Fruit fly (Drosophila melanogaster) whole organism, embryonic: ENCODE results near the gene CG5003.

Experiments
- ATbp ChIP-seq: fragments of 200-800 bp; sonication (Bioruptor generic); optimal IDR thresholded peaks from 2 replicates; lab custom pipeline; 2017; ENCODE audit warnings: missing biosample characterization, mild to moderate bottlenecking, missing genetic modification characterization, missing genetic modification reagents
- Bgb ChIP-seq: fragments of 200-800 bp; sonication (Bioruptor generic); IDR thresholded peaks from 2 replicates; pipeline ENCODE4 v1.3.6; 2022; ENCODE audit warnings: missing biosample characterization, missing genetic modification characterization; ENCODE audit not compliant: partially characterized antibody
- Blimp-1 ChIP-seq: fragments of 200-800 bp; sonication (Bioruptor generic); optimal IDR thresholded peaks from 3 replicates; lab custom pipeline; 2018; ENCODE audit warnings: missing biosample characterization, missing genetic modification characterization, mild to moderate bottlenecking, moderate library complexity, missing genetic modification reagents
- CG10209 ChIP-seq: fragments of 200-800 bp; sonication (Bioruptor generic); optimal IDR thresholded peaks from 3 replicates; lab custom pipeline; 2017; ENCODE audit warnings: missing biosample characterization, mild to moderate bottlenecking, missing genetic modification characterization, missing genetic modification reagents
- CG10543 ChIP-seq: fragments of 200-800 bp; sonication (Bioruptor generic); optimal IDR thresholded peaks from 3 replicates; lab custom pipeline; 2017; ENCODE audit warnings: missing biosample characterization, mild to moderate bottlenecking, missing genetic modification characterization, moderate library complexity
- CG10654 ChIP-seq: fragments of 200-800 bp; sonication (Bioruptor generic); optimal IDR thresholded peaks from 2 replicates; lab custom pipeline; 2016; ENCODE audit warnings: missing biosample characterization, missing genetic modification characterization
- CG11093 ChIP-seq: fragments of 200-800 bp; sonication (Bioruptor generic); IDR thresholded peaks from 3 replicates; pipeline ENCODE4 v1.3.6; 2022; ENCODE audit warnings: missing biosample characterization, missing genetic modification characterization
- CG12769 ChIP-seq: fragments of 200-800 bp; sonication (Bioruptor generic); optimal IDR thresholded peaks from 2 replicates; lab custom pipeline; 2019; ENCODE audit warnings: missing biosample characterization, mild to moderate bottlenecking, missing genetic modification characterization, moderate library complexity
- CG14014 ChIP-seq: fragments of 200-800 bp; sonication (Bioruptor generic); IDR thresholded peaks from 2 replicates; pipeline ENCODE4 v1.3.6; 2022; ENCODE audit warnings: missing biosample characterization, missing genetic modification characterization
- CG14667 ChIP-seq: fragments of 200-800 bp; sonication (Bioruptor generic); IDR thresholded peaks from 2 replicates; pipeline ENCODE4 v1.3.6; 2022; ENCODE audit warnings: missing biosample characterization, missing genetic modification characterization
- CG14710 ChIP-seq: fragments of 200-800 bp; sonication (Bioruptor generic); optimal IDR thresholded peaks from 3 replicates; lab custom pipeline; 2019; ENCODE audit warnings: missing biosample characterization, mild to moderate bottlenecking, missing genetic modification characterization, moderate library complexity
- CG33557 ChIP-seq: fragments of 200-800 bp; sonication (Bioruptor generic); optimal IDR thresholded peaks from 2 replicates; lab custom pipeline; 2019; ENCODE audit warnings: missing biosample characterization, mild to moderate bottlenecking, missing genetic modification characterization, moderate library complexity
- CG4820 ChIP-seq: fragments of 200-800 bp; sonication (Bioruptor generic); optimal IDR thresholded peaks from 3 replicates; lab custom pipeline; 2016; ENCODE audit warnings: missing biosample characterization, missing genetic modification characterization
- CG6272 ChIP-seq: fragments of 200-800 bp; sonication (Bioruptor generic); IDR thresholded peaks from 2 replicates; pipeline ENCODE4 v1.3.6; 2022; ENCODE audit warnings: missing biosample characterization, missing genetic modification characterization
- CG6683 ChIP-seq: fragments of 200-800 bp; sonication (Bioruptor generic); optimal IDR thresholded peaks from 2 replicates; lab custom pipeline; 2017; ENCODE audit warnings: missing biosample characterization, mild to moderate bottlenecking, missing genetic modification characterization, missing genetic modification reagents
- CG6791 ChIP-seq: fragments of 200-800 bp; sonication (Bioruptor generic); IDR thresholded peaks from 3 replicates; pipeline ENCODE4 v1.3.6; 2022; ENCODE audit warnings: missing biosample characterization, missing genetic modification characterization; ENCODE audit not compliant: partially characterized antibody
- CG7928 ChIP-seq: fragments of 200-800 bp; sonication (Bioruptor generic); optimal IDR thresholded peaks from 2 replicates; lab custom pipeline; 2017; ENCODE audit warnings: missing biosample characterization, mild to moderate bottlenecking, missing genetic modification characterization
- CG8765 ChIP-seq: fragments of 200-800 bp; sonication (Bioruptor generic); IDR thresholded peaks from 2 replicates; pipeline ENCODE4 v1.3.6; 2022; ENCODE audit warnings: missing biosample characterization, missing genetic modification characterization
- CG8924 ChIP-seq: fragments of 200-800 bp; optimal IDR thresholded peaks from 3 replicates; lab custom pipeline; 2019; ENCODE audit warnings: missing biosample characterization, mild to moderate bottlenecking, missing genetic modification characterization, moderate library complexity
- Chrac-16 ChIP-seq: fragments of 200-800 bp; sonication (Bioruptor generic); optimal IDR thresholded peaks from 3 replicates; lab custom pipeline; 2016; ENCODE audit warnings: missing biosample characterization, missing genetic modification characterization
- CoRest ChIP-seq: fragments of 200-800 bp; sonication (Bioruptor generic); optimal IDR thresholded peaks from 3 replicates; lab custom pipeline; 2018; ENCODE audit warnings: missing biosample characterization, mild to moderate bottlenecking, missing genetic modification characterization, moderate library complexity
- Dbx ChIP-seq: fragments of 200-800 bp; sonication (Bioruptor generic); IDR thresholded peaks from 3 replicates; pipeline ENCODE4 v1.3.6; 2022; ENCODE audit warnings: missing biosample characterization, missing genetic modification characterization
- Dip3 ChIP-seq: fragments of 200-800 bp; sonication (Bioruptor generic); optimal IDR thresholded peaks from 3 replicates; lab custom pipeline; 2016; ENCODE audit warnings: missing biosample characterization, missing genetic modification characterization
- Dref ChIP-seq: fragments of 200-800 bp; sonication (Bioruptor generic); IDR thresholded peaks from 2 replicates; pipeline ENCODE4 v1.3.6; 2022; ENCODE audit warnings: missing biosample characterization, missing genetic modification characterization
- HHEX ChIP-seq: fragments of 200-800 bp; sonication (Bioruptor generic); optimal IDR thresholded peaks from 3 replicates; lab custom pipeline; 2017; ENCODE audit warnings: missing biosample characterization, mild to moderate bottlenecking, missing genetic modification characterization, missing genetic modification reagents
- HmgD ChIP-seq: fragments of 200-800 bp; sonication (Bioruptor generic); optimal IDR thresholded peaks from 3 replicates; lab custom pipeline; 2016; ENCODE audit warnings: missing biosample characterization, missing genetic modification characterization
- Hr3 ChIP-seq: fragments of 200-800 bp; sonication (Bioruptor generic); optimal IDR thresholded peaks from 3 replicates; lab custom pipeline; 2016; ENCODE audit warnings: missing biosample characterization, missing genetic modification characterization
- Hr51 ChIP-seq, 2 experiments: fragments of 200-800 bp; sonication (Bioruptor generic); optimal IDR thresholded peaks; 2 replicates in 1 of 2; 3 replicates in 1 of 2; lab custom pipeline; 2016 to 2018; ENCODE audit warnings: missing biosample characterization in 2 of 2, missing genetic modification characterization in 2 of 2, mild to moderate bottlenecking in 1 of 2, moderate library complexity in 1 of 2
- Oaz ChIP-seq: fragments of 200-800 bp; sonication (Bioruptor generic); IDR thresholded peaks from 2 replicates; pipeline ENCODE4 v1.3.6; 2022; ENCODE audit warnings: missing biosample characterization, missing genetic modification characterization
- Scr ChIP-seq: fragments of 200-800 bp; sonication (Bioruptor generic); IDR thresholded peaks from 2 replicates; pipeline ENCODE4 v1.3.6; 2022; ENCODE audit warnings: missing biosample characterization, missing genetic modification characterization; ENCODE audit not compliant: partially characterized antibody
- Sin3A ChIP-seq: fragments of >200 bp; optimal IDR thresholded peaks from 2 replicates; lab custom pipeline; 2018
- Six4 ChIP-seq: fragments of 200-800 bp; sonication (Bioruptor generic); optimal IDR thresholded peaks from 2 replicates; lab custom pipeline; 2016; ENCODE audit warnings: missing biosample characterization, missing genetic modification characterization
- ash1 ChIP-seq: fragments of 200-800 bp; sonication (Bioruptor generic); optimal IDR thresholded peaks from 2 replicates; lab custom pipeline; 2018; ENCODE audit warnings: missing biosample characterization, mild to moderate bottlenecking, missing genetic modification characterization
- az2 ChIP-seq: fragments of 200-800 bp; sonication (Bioruptor generic); optimal IDR thresholded peaks from 3 replicates; lab custom pipeline; 2016; ENCODE audit warnings: missing biosample characterization, missing genetic modification characterization
- bowl ChIP-seq: fragments of 200-800 bp; sonication (Bioruptor generic); IDR thresholded peaks from 2 replicates; pipeline ENCODE4 v1.3.6; 2022; ENCODE audit warnings: missing biosample characterization, missing genetic modification characterization
- br ChIP-seq: fragments of >200 bp; optimal IDR thresholded peaks from 2 replicates; lab custom pipeline; 2017
- chinmo ChIP-seq: fragments of 200-800 bp; sonication (Bioruptor generic); IDR thresholded peaks from 4 replicates; pipeline ENCODE4 v1.3.6; 2022; ENCODE audit warnings: missing biosample characterization, missing genetic modification characterization; ENCODE audit not compliant: partially characterized antibody
- esg ChIP-seq: fragments of 200-800 bp; sonication (Bioruptor generic); conservative IDR thresholded peaks from 2 replicates; pipeline ENCODE4 v1.3.6; 2022; ENCODE audit warnings: missing biosample characterization, missing genetic modification characterization
- hb ChIP-seq: fragments of 200-800 bp; sonication (Bioruptor generic); IDR thresholded peaks from 3 replicates; pipeline ENCODE4 v1.3.6; 2022; ENCODE audit warnings: missing biosample characterization, missing genetic modification characterization; ENCODE audit not compliant: partially characterized antibody
- ken ChIP-seq: fragments of 200-800 bp; sonication (Bioruptor generic); IDR thresholded peaks from 3 replicates; pipeline ENCODE4 v1.3.6; 2022; ENCODE audit warnings: missing biosample characterization, missing genetic modification characterization
- luna ChIP-seq: fragments of 200-800 bp; sonication (Bioruptor generic); optimal IDR thresholded peaks from 2 replicates; lab custom pipeline; 2016; ENCODE audit warnings: missing biosample characterization, missing genetic modification characterization
- mld ChIP-seq: fragments of 200-800 bp; sonication (Bioruptor generic); IDR thresholded peaks from 3 replicates; pipeline ENCODE4 v1.3.6; 2022; ENCODE audit warnings: missing biosample characterization, missing genetic modification characterization; ENCODE audit not compliant: partially characterized antibody
- nau ChIP-seq: fragments of 200-800 bp; sonication (Bioruptor generic); optimal IDR thresholded peaks from 3 replicates; lab custom pipeline; 2017; ENCODE audit warnings: missing biosample characterization, mild to moderate bottlenecking, missing genetic modification characterization, missing genetic modification reagents
- nmo ChIP-seq: fragments of 200-800 bp; sonication (Bioruptor generic); optimal IDR thresholded peaks from 2 replicates; lab custom pipeline; 2018; ENCODE audit warnings: missing biosample characterization, mild to moderate bottlenecking, missing genetic modification characterization, moderate library complexity
- odd ChIP-seq: fragments of 200-800 bp; sonication (Bioruptor generic); optimal IDR thresholded peaks from 2 replicates; lab custom pipeline; 2017; ENCODE audit warnings: missing biosample characterization, mild to moderate bottlenecking, missing genetic modification characterization
- org-1 ChIP-seq: fragments of 200-800 bp; sonication (Bioruptor generic); optimal IDR thresholded peaks from 2 replicates; lab custom pipeline; 2017; ENCODE audit warnings: missing biosample characterization, missing genetic modification characterization
- otp ChIP-seq: fragments of 200-800 bp; sonication (Bioruptor generic); IDR thresholded peaks from 3 replicates; pipeline ENCODE4, ENCODE4 v1.3.6; 2022; ENCODE audit warnings: missing biosample characterization, missing genetic modification characterization
- schlank ChIP-seq: fragments of 200-800 bp; sonication (Bioruptor generic); optimal IDR thresholded peaks from 2 replicates; lab custom pipeline; 2018; ENCODE audit warnings: missing biosample characterization, mild to moderate bottlenecking, missing genetic modification characterization
- sob ChIP-seq: fragments of 200-800 bp; sonication (Bioruptor generic); IDR thresholded peaks from 2 replicates; pipeline ENCODE4 v1.3.6; 2022; ENCODE audit warnings: missing biosample characterization, missing genetic modification characterization
- vnd ChIP-seq: fragments of 200-800 bp; sonication (Bioruptor generic); IDR thresholded peaks from 3 replicates; pipeline ENCODE4 v1.3.6; 2022; ENCODE audit warnings: missing biosample characterization, missing genetic modification characterization; ENCODE audit not compliant: partially characterized antibody
- wek ChIP-seq: fragments of 200-800 bp; sonication (Bioruptor generic); optimal IDR thresholded peaks from 3 replicates; lab custom pipeline; 2018; ENCODE audit warnings: missing biosample characterization, mild to moderate bottlenecking, missing genetic modification characterization, moderate library complexity
- zen ChIP-seq: fragments of 200-800 bp; sonication (Bioruptor generic); optimal IDR thresholded peaks from 3 replicates; lab custom pipeline; 2018; ENCODE audit warnings: missing biosample characterization, mild to moderate bottlenecking, missing genetic modification characterization, moderate library complexity

Gene CG5003

DNA sequence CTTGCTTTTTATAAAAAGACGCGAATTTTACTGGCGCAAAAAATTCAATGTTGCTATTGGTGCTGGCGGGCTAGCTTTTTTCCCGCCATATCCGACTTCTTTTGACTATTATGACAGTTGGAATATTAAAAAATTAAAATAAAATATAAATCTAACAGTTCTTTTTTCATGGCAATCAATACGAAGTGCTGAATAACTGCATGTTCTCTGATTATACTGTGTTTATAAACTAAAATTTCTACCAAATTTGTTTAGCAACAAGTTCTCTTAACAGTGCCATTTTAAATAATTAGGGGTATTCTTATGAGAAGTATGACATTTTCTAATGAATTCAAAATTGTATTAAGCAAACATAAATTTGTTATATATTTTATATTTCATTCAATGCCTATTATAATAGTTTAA is 3.1 kb upstream of the CG5003 start, which contains the start of gene Boh1 (continued):
- TF ChIP-seq ken (GFP tag; lab: Robert Waterston, UW) (no peak), vnd (GFP tag; lab: Robert Waterston, UW) (no peak), CG4820 (GFP tag; lab: Kevin White, UChicago) (no peak), CG10543 (GFP tag; lab: Kevin White, UChicago) (no peak), hb (no peak), CG33557 (peak; percentile 37), Hr3 (GFP tag; lab: Kevin White, UChicago) (peak; percentile 12), Sin3A (no peak), odd (no peak), CG10654 (GFP tag; lab: Kevin White, UChicago) (no peak), zen (tag; lab: Kevin White, UChicago) (peak; percentile 3), mld (GFP tag; lab: Robert Waterston, UW) (no peak), HmgD (GFP tag; lab: Kevin White, UChicago) (no peak), Chrac-16 (GFP tag; lab: Kevin White, UChicago) (no peak), CG7928 (no peak), CG6272 (GFP tag; lab: Robert Waterston, UW) (no peak), CG8924 (tag; lab: Kevin White, UChicago) (peak; percentile 62), schlank (tag; lab: Kevin White, UChicago) (no peak), bowl (no peak), az2 (GFP tag; lab: Kevin White, UChicago) (no peak), Dip3 (GFP tag; lab: Kevin White, UChicago) (no peak), esg (GFP tag; lab: Robert Waterston, UW) (no peak), Oaz (GFP tag; lab: Robert Waterston, UW) (no peak), ATbp (GFP tag; lab: Kevin White, UChicago) (no peak), otp (GFP tag; lab: Robert Waterston, UW) (no peak), wek (GFP tag; lab: Kevin White, UChicago) (peak; percentile 84), CG14667 (no peak), Dref (GFP tag; lab: Robert Waterston, UW) (no peak), CG14014 (no peak), Bgb (no peak), CG11093 (no peak), luna (GFP tag; lab: Kevin White, UChicago) (no peak), Hr51 (GFP tag; optimal IDR thresholded peaks at IDR 0.05; lab: Kevin White, UChicago) (peak in 1 of 2 experiments; percentile 24), Scr (GFP tag; lab: Robert Waterston, UW) (no peak), nmo (GFP tag; lab: Kevin White, UChicago) (peak; percentile 32), HHEX (GFP tag; lab: Kevin White, UChicago) (no peak), ash1 (GFP tag; lab: Kevin White, UChicago) (no peak), CG10209 (GFP tag; lab: Kevin White, UChicago) (no peak), chinmo (GFP tag; lab: Robert Waterston, UW) (no peak), CG12769 (tag; lab: Kevin White, UChicago) (no peak), CG6791 (GFP tag; lab: Robert Waterston, UW) (no peak), Blimp-1 (GFP tag; lab: Kevin White, UChicago) (peak; percentile 13), CG8765 (GFP tag; lab: Robert Waterston, UW) (no peak), CG14710 (tag; lab: Kevin White, UChicago) (peak; percentile 51), Dbx (GFP tag; lab: Robert Waterston, UW) (no peak), nau (GFP tag; lab: Kevin White, UChicago) (no peak), sob (GFP tag; lab: Robert Waterston, UW) (no peak), CoRest (peak; percentile 56), br (no peak), CG6683 (GFP tag; lab: Kevin White, UChicago) (no peak), Six4 (GFP tag; lab: Kevin White, UChicago) (no peak), org-1 (GFP tag; lab: Kevin White, UChicago) (no peak)
